Worm (Caenorhabditis elegans) whole organism, L1 larva: Measurements from ENCODE around the gene K01A6.4.
A peak's percentile ranks its signal among the peaks of the same experiment; 100 is the strongest.

Experiments
- C04F5.9 ChIP-seq: sonication (generic microtip); optimal IDR thresholded peaks from 2 replicates; lab custom pipeline; 2016; ENCODE audit warnings: missing genetic modification characterization, missing compliant biosample characterization
- aly-2 ChIP-seq: fragments of 150-350 bp; optimal IDR thresholded peaks from 2 replicates; lab custom pipeline; 2014; ENCODE audit warnings: missing biosample characterization, missing genetic modification characterization
- blmp-1 ChIP-seq: fragments of 150-350 bp; optimal IDR thresholded peaks from 2 replicates; lab custom pipeline; 2014; ENCODE audit warnings: missing biosample characterization, missing genetic modification characterization
- ceh-8 ChIP-seq: fragments of 200-800 bp; sonication (Bioruptor generic); optimal IDR thresholded peaks from 2 replicates; lab custom pipeline; 2018; ENCODE audit warnings: mild to moderate bottlenecking, missing genetic modification characterization, moderate library complexity, missing compliant biosample characterization
- ceh-88 ChIP-seq: fragments of 200-800 bp; sonication (Bioruptor generic); IDR thresholded peaks from 2 replicates; pipeline ENCODE4 v1.3.6; 2022; ENCODE audit warnings: missing genetic modification characterization, missing compliant biosample characterization
- ces-1 ChIP-seq: fragments of 150-350 bp; optimal IDR thresholded peaks from 2 replicates; lab custom pipeline; 2014; ENCODE audit warnings: missing biosample characterization, missing genetic modification reagents, missing genetic modification characterization
- dpl-1 ChIP-seq, 3 experiments: fragments of 150-350 bp in 2 of 3; sonication (generic microtip) in 1 of 3; optimal IDR thresholded peaks; 2 replicates each; lab custom pipeline; 2014 to 2017; ENCODE audit warnings: missing biosample characterization in 3 of 3, missing genetic modification characterization in 3 of 3, missing genetic modification reagents in 3 of 3
- efl-1 ChIP-seq, 4 experiments: fragments of 150-350 bp; optimal IDR thresholded peaks in 3 of 4; peaks in 1 of 4; 1 replicate in 1 of 4; 2 replicates in 3 of 4; lab custom pipeline; 2014; ENCODE audit warnings: missing biosample characterization in 2 of 4, missing genetic modification characterization in 2 of 4, missing genetic modification reagents in 2 of 4
- efl-3 ChIP-seq: fragments of 200-800 bp; sonication (Bioruptor generic); optimal IDR thresholded peaks from 2 replicates; lab custom pipeline; 2018; ENCODE audit warnings: mild to moderate bottlenecking, missing genetic modification characterization, missing compliant biosample characterization
- egl-13 ChIP-seq: sonication (generic microtip); optimal IDR thresholded peaks from 2 replicates; lab custom pipeline; 2016; ENCODE audit warnings: missing genotype, missing genetic modification reagents, missing genetic modification characterization, missing compliant biosample characterization
- egl-27 ChIP-seq, 2 experiments: fragments of 150-350 bp in 1 of 2; sonication (generic microtip); optimal IDR thresholded peaks; 3 replicates each; lab custom pipeline; 2017 to 2018; ENCODE audit warnings: missing biosample characterization in 2 of 2, missing genetic modification characterization in 2 of 2, missing genetic modification reagents in 2 of 2
- elt-3 ChIP-seq, 6 experiments: fragments of 150-350 bp in 1 of 6; sonication (generic microtip); optimal IDR thresholded peaks; 2 replicates each; lab custom pipeline; 2017 to 2018; ENCODE audit warnings: missing biosample characterization in 6 of 6, missing genetic modification characterization in 6 of 6, inconsistent platforms in 1 of 6
- ets-5 ChIP-seq: fragments of 200-800 bp; sonication (Bioruptor generic); IDR thresholded peaks from 2 replicates; pipeline ENCODE4 v1.3.6; 2022; ENCODE audit warnings: missing genetic modification characterization, missing compliant biosample characterization
- fkh-10 ChIP-seq: sonication (generic microtip); optimal IDR thresholded peaks from 2 replicates; lab custom pipeline; 2017; ENCODE audit warnings: missing biosample characterization, missing genetic modification reagents, missing genetic modification characterization
- fkh-8 ChIP-seq: sonication (generic microtip); optimal IDR thresholded peaks from 2 replicates; lab custom pipeline; 2016; ENCODE audit warnings: mild to moderate bottlenecking, missing genetic modification characterization, missing compliant biosample characterization
- fos-1 ChIP-seq: fragments of 150-350 bp; optimal IDR thresholded peaks from 2 replicates; lab custom pipeline; 2014; ENCODE audit warnings: missing biosample characterization, missing genetic modification characterization
- grh-1 ChIP-seq: fragments of 200-800 bp; sonication (Bioruptor generic); IDR thresholded peaks from 2 replicates; pipeline ENCODE4 v1.3.6; 2022; ENCODE audit warnings: missing genetic modification reagents, missing genetic modification characterization, missing compliant biosample characterization
- hlh-4 ChIP-seq: sonication (generic microtip); optimal IDR thresholded peaks from 2 replicates; lab custom pipeline; 2016; ENCODE audit warnings: mild to moderate bottlenecking, missing genetic modification characterization, missing compliant biosample characterization
- hpl-2 ChIP-seq: fragments of 150-350 bp; optimal IDR thresholded peaks from 2 replicates; lab custom pipeline; 2014; ENCODE audit warnings: missing biosample characterization, missing genetic modification reagents, missing genetic modification characterization
- irx-1 ChIP-seq: sonication (generic microtip); optimal IDR thresholded peaks from 2 replicates; lab custom pipeline; 2016; ENCODE audit warnings: missing genetic modification characterization, missing compliant biosample characterization
- lin-13 ChIP-seq: fragments of 150-350 bp; optimal IDR thresholded peaks from 2 replicates; lab custom pipeline; 2014; ENCODE audit warnings: missing biosample characterization, missing genetic modification reagents, missing genetic modification characterization
- lin-14 ChIP-seq: fragments of 200-800 bp; sonication (Bioruptor generic); optimal IDR thresholded peaks from 2 replicates; lab custom pipeline; 2018; ENCODE audit warnings: mild to moderate bottlenecking, missing genetic modification characterization, moderate library complexity, missing compliant biosample characterization
- lin-35 ChIP-seq, 2 experiments: fragments of 150-350 bp; optimal IDR thresholded peaks; 2 replicates each; lab custom pipeline; 2014; ENCODE audit warnings: missing biosample characterization in 2 of 2, missing genetic modification characterization in 2 of 2, missing genetic modification reagents in 2 of 2
- lin-39 ChIP-seq: fragments of 150-350 bp; optimal IDR thresholded peaks from 2 replicates; lab custom pipeline; 2014; ENCODE audit warnings: missing biosample characterization, missing genetic modification reagents, missing genetic modification characterization
- lsy-2 ChIP-seq, 2 experiments: fragments of 150-350 bp; optimal IDR thresholded peaks; 2 replicates each; lab custom pipeline; 2014; ENCODE audit warnings: missing biosample characterization in 2 of 2, missing genetic modification characterization in 2 of 2
- mab-9 ChIP-seq: fragments of 200-800 bp; sonication (Bioruptor generic); IDR thresholded peaks from 2 replicates; pipeline ENCODE4 v1.3.6; 2022; ENCODE audit warnings: missing genetic modification reagents, missing genetic modification characterization, missing compliant biosample characterization
- mdl-1 ChIP-seq, 2 experiments: fragments of 150-350 bp; optimal IDR thresholded peaks; 2 replicates each; lab custom pipeline; 2014 to 2017; ENCODE audit warnings: missing biosample characterization in 2 of 2, missing genetic modification characterization in 2 of 2, inconsistent platforms in 1 of 2
- mep-1 ChIP-seq: fragments of 150-350 bp; optimal IDR thresholded peaks from 2 replicates; lab custom pipeline; 2014; ENCODE audit warnings: missing biosample characterization, missing genetic modification characterization
- nhr-11 ChIP-seq: fragments of 150-350 bp; optimal IDR thresholded peaks from 2 replicates; lab custom pipeline; 2014; ENCODE audit warnings: missing biosample characterization, missing genetic modification characterization
- nhr-12 ChIP-seq: sonication (generic microtip); optimal IDR thresholded peaks from 2 replicates; lab custom pipeline; 2017; ENCODE audit warnings: missing biosample characterization, missing genetic modification characterization
- nhr-237 ChIP-seq: fragments of 150-350 bp; optimal IDR thresholded peaks from 2 replicates; lab custom pipeline; 2014; ENCODE audit warnings: missing biosample characterization, missing genetic modification characterization
- nhr-28 ChIP-seq: fragments of 150-350 bp; optimal IDR thresholded peaks from 2 replicates; lab custom pipeline; 2014; ENCODE audit warnings: missing biosample characterization, missing genetic modification characterization
- nhr-47 ChIP-seq: sonication (generic microtip); optimal IDR thresholded peaks from 2 replicates; lab custom pipeline; 2016; ENCODE audit warnings: mild to moderate bottlenecking, missing genetic modification characterization, moderate library complexity, missing compliant biosample characterization
- nhr-71 ChIP-seq: sonication (generic microtip); optimal IDR thresholded peaks from 2 replicates; lab custom pipeline; 2016; ENCODE audit warnings: mild to moderate bottlenecking, missing genetic modification characterization, moderate library complexity, missing compliant biosample characterization
- nhr-77 ChIP-seq: fragments of 150-350 bp; optimal IDR thresholded peaks from 2 replicates; lab custom pipeline; 2014; ENCODE audit warnings: missing biosample characterization, missing genetic modification characterization
- nhr-90 ChIP-seq: sonication (generic microtip); optimal IDR thresholded peaks from 2 replicates; lab custom pipeline; 2016; ENCODE audit warnings: mild to moderate bottlenecking, missing genetic modification characterization, missing compliant biosample characterization; ENCODE audit not compliant: poor library complexity
- pag-3 ChIP-seq: sonication (generic microtip); optimal IDR thresholded peaks from 2 replicates; lab custom pipeline; 2017; ENCODE audit warnings: missing genetic modification characterization, mild to moderate bottlenecking, missing compliant biosample characterization, antibody characterized with exemption, borderline replicate concordance; ENCODE audit not compliant: insufficient read depth
- pax-3 ChIP-seq: fragments of 200-800 bp; sonication (Bioruptor generic); optimal IDR thresholded peaks from 2 replicates; lab custom pipeline; 2018; ENCODE audit warnings: mild to moderate bottlenecking, missing genetic modification characterization, moderate library complexity, missing compliant biosample characterization
- pqm-1 ChIP-seq: sonication (generic microtip); optimal IDR thresholded peaks from 3 replicates; lab custom pipeline; 2017; ENCODE audit warnings: missing biosample characterization, missing genetic modification characterization
- rnt-1 ChIP-seq: sonication (generic microtip); optimal IDR thresholded peaks from 2 replicates; lab custom pipeline; 2016; ENCODE audit warnings: mild to moderate bottlenecking, missing genetic modification characterization, moderate library complexity, missing compliant biosample characterization
- skn-1 ChIP-seq: fragments of 150-350 bp; optimal IDR thresholded peaks from 2 replicates; lab custom pipeline; 2014; ENCODE audit warnings: missing biosample characterization, missing genetic modification characterization
- sox-4 ChIP-seq: sonication (generic microtip); optimal IDR thresholded peaks from 2 replicates; lab custom pipeline; 2016; ENCODE audit warnings: missing genetic modification characterization, missing compliant biosample characterization
- sup-37 ChIP-seq: fragments of 200-800 bp; sonication (Bioruptor generic); optimal IDR thresholded peaks from 2 replicates; lab custom pipeline; 2018; ENCODE audit warnings: mild to moderate bottlenecking, missing genetic modification characterization, missing compliant biosample characterization
- tbx-2 ChIP-seq: sonication (generic microtip); optimal IDR thresholded peaks from 2 replicates; lab custom pipeline; 2016; ENCODE audit warnings: missing genetic modification characterization, missing compliant biosample characterization
- unc-30 ChIP-seq: sonication (generic microtip); optimal IDR thresholded peaks from 2 replicates; lab custom pipeline; 2017; ENCODE audit warnings: missing biosample characterization, missing genetic modification characterization
- unc-62 ChIP-seq: fragments of 150-350 bp; optimal IDR thresholded peaks from 2 replicates; lab custom pipeline; 2014; ENCODE audit warnings: missing biosample characterization, missing genetic modification reagents, missing genetic modification characterization
- unc-86 ChIP-seq: sonication (generic microtip); optimal IDR thresholded peaks from 2 replicates; lab custom pipeline; 2016; ENCODE audit warnings: missing genetic modification characterization, missing compliant biosample characterization
- unc-98 ChIP-seq: fragments of 200-800 bp; sonication (Bioruptor generic); IDR thresholded peaks from 2 replicates; pipeline ENCODE4 v1.3.6; 2022; ENCODE audit warnings: missing genetic modification characterization, missing compliant biosample characterization
- xbp-1 ChIP-seq: sonication (generic microtip); optimal IDR thresholded peaks from 2 replicates; lab custom pipeline; 2016; ENCODE audit warnings: missing genetic modification characterization, missing compliant biosample characterization
- zag-1 ChIP-seq: fragments of 150-350 bp; optimal IDR thresholded peaks from 2 replicates; lab custom pipeline; 2014; ENCODE audit warnings: missing biosample characterization, missing genetic modification characterization
- ztf-4 ChIP-seq: fragments of 150-350 bp; optimal IDR thresholded peaks from 2 replicates; lab custom pipeline; 2014; ENCODE audit warnings: missing biosample characterization, missing genetic modification characterization

K01A6.4 gene

DNA sequence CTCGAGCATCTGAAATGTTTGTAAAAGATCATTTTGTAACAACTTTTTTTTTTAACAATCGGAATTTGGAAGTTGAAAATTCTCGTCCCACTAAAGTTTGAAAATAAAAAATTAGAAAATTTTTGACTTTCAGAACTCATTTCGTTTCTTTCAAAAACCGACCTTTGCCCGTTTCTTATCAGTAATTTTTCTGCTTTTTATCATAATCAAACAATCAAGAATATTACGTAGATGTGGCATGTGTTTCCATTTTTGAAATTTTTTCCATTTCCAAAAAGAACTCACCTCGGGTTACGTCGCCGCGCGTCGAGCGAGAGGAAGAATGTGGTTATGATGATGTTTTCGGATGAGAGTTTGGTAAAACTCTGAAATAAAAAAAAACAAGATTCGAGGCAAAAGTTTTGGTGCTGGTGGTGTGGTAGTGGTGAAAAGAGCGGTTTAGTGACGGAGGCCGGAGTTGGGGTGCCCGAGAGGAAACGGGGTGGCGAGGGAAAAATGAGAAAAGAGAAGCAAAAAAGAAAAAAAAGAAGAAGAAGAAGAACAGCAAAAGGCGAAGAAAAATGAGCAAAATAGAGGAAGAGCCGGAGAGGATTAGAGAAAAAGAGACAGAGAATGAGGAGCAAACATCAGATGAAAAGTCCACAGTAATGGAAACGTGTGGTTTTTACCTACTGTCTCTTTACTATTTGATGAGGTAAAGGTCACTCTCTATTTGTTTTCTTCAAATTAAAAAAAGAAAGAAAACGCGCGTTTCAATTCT lies 20.8 kb upstream of the K01A6.4 start, which contains the start of gene T12A7.2 (continued):
- TF ChIP-seq sup-37 (no peak), pax-3 (tag; lab: Kevin White, UChicago) (no peak), lin-13 (GFP tag; lab: Kevin White, UChicago) (no peak), fkh-10 (GFP tag; lab: Kevin White, UChicago) (no peak), egl-13 (tag; lab: Kevin White, UChicago) (no peak), ces-1 (GFP tag; lab: Kevin White, UChicago) (no peak), efl-3 (GFP tag; lab: Kevin White, UChicago) (no peak), tbx-2 (peak; percentile 7), aly-2 (tag; lab: Kevin White, UChicago) (no peak), ceh-8 (GFP tag; lab: Kevin White, UChicago) (no peak), pag-3 (tag; lab: Kevin White, UChicago) (no peak), zag-1 (tag; lab: Kevin White, UChicago) (no peak), mdl-1 (tag; optimal IDR thresholded peaks at IDR 0.05; lab: Kevin White, UChicago) (no peak), sox-4 (tag; lab: Kevin White, UChicago) (no peak), nhr-12 (tag; lab: Kevin White, UChicago) (no peak), nhr-11 (tag; lab: Kevin White, UChicago) (no peak), efl-1 (optimal IDR thresholded peaks at IDR 0.05; lab: Kevin White, UChicago) (peak in 1 of 2 experiments; percentile 23), efl-1 (GFP tag; optimal IDR thresholded peaks at IDR 0.05 in 1 of 2; lab: Kevin White, UChicago) (peak in 1 of 2 experiments; percentile 90), grh-1 (no peak), hpl-2 (no peak), nhr-28 (no peak), irx-1 (no peak), nhr-90 (tag; lab: Kevin White, UChicago) (no peak), lin-35 (GFP tag; optimal IDR thresholded peaks at IDR 0.05; lab: Kevin White, UChicago) (no peak), ets-5 (no peak), fkh-8 (no peak), unc-62 (GFP tag; lab: Kevin White, UChicago) (no peak), elt-3 (tag; optimal IDR thresholded peaks at IDR 0.05; lab: Kevin White, UChicago) (no peak), unc-98 (no peak), hlh-4 (tag; lab: Kevin White, UChicago) (no peak), mab-9 (no peak), ceh-88 (GFP tag; lab: Robert Waterston, UW) (no peak), lsy-2 (tag; optimal IDR thresholded peaks at IDR 0.05; lab: Kevin White, UChicago) (peak in 1 of 2 experiments; percentile 38), blmp-1 (tag; lab: Kevin White, UChicago) (no peak), unc-86 (tag; lab: Kevin White, UChicago) (no peak), nhr-237 (no peak), egl-27 (tag; optimal IDR thresholded peaks at IDR 0.05; lab: Kevin White, UChicago) (no peak), mep-1 (no peak), unc-30 (no peak), ztf-4 (tag; lab: Kevin White, UChicago) (no peak), skn-1 (no peak), C04F5.9 (no peak), pqm-1 (tag; lab: Kevin White, UChicago) (no peak)

ce11 chrIV:11759852-11760251 lies 19.7 kb upstream of the K01A6.4 start:
- TF ChIP-seq efl-1 (optimal IDR thresholded peaks at IDR 0.05; lab: Kevin White, UChicago) (no peak), efl-1 (GFP tag; optimal IDR thresholded peaks at IDR 0.05 in 1 of 2; lab: Kevin White, UChicago) (no peak), blmp-1 (tag; lab: Kevin White, UChicago) (no peak), egl-27 (tag; optimal IDR thresholded peaks at IDR 0.05; lab: Kevin White, UChicago) (no peak), dpl-1 (GFP tag; optimal IDR thresholded peaks at IDR 0.05; lab: Kevin White, UChicago) (no peak), rnt-1 (tag; lab: Kevin White, UChicago) (no peak), hpl-2 (no peak), skn-1 (no peak), ces-1 (GFP tag; lab: Kevin White, UChicago) (no peak), ceh-88 (GFP tag; lab: Robert Waterston, UW) (no peak), lin-14 (GFP tag; lab: Kevin White, UChicago) (peak; percentile 47), lin-39 (no peak), nhr-71 (tag; lab: Kevin White, UChicago) (peak; percentile 72), fos-1 (tag; lab: Kevin White, UChicago) (no peak), nhr-90 (tag; lab: Kevin White, UChicago) (no peak), nhr-47 (peak; percentile 74), sox-4 (tag; lab: Kevin White, UChicago) (no peak), efl-3 (GFP tag; lab: Kevin White, UChicago) (no peak), mdl-1 (tag; optimal IDR thresholded peaks at IDR 0.05; lab: Kevin White, UChicago) (no peak), xbp-1 (tag; lab: Kevin White, UChicago) (no peak), nhr-77 (tag; lab: Kevin White, UChicago) (no peak)
